Worm (Caenorhabditis elegans) whole organism, L2 larva: ENCODE measurements around the gene C08H9.15.

Source experiments
- fos-1 ChIP-seq: fragments of 150-350 bp; optimal IDR thresholded peaks from 2 replicates; lab custom pipeline; 2014; ENCODE audit warnings: missing biosample characterization, missing genetic modification characterization
- peb-1 ChIP-seq: fragments of 150-350 bp; optimal IDR thresholded peaks from 2 replicates; lab custom pipeline; 2014; ENCODE audit warnings: missing biosample characterization, missing genetic modification characterization
- unc-62 ChIP-seq: fragments of 150-350 bp; optimal IDR thresholded peaks from 2 replicates; lab custom pipeline; 2014; ENCODE audit warnings: missing biosample characterization, missing genetic modification reagents, missing genetic modification characterization
- ztf-4 ChIP-seq: fragments of 150-350 bp; optimal IDR thresholded peaks from 2 replicates; lab custom pipeline; 2014; ENCODE audit warnings: missing biosample characterization, missing genetic modification characterization

ce11 chrII:9833855-9834254, 47.1 kb upstream of the C08H9.15 start, which contains the start of gene ZK938.3:
- no peak for TF ChIP-seq unc-62 (GFP tag; lab: Kevin White, UChicago)
- TF ChIP-seq fos-1 (tag; lab: Kevin White, UChicago), result no peak
- TF ChIP-seq ztf-4 (tag; lab: Kevin White, UChicago), result no peak
- TF ChIP-seq peb-1, result no peak
